Fruit fly (Drosophila melanogaster) whole organism, embryonic: ENCODE data around the gene Clc.

ENCODE experiments used
- CG10267 ChIP-seq: fragments of 200-800 bp; sonication (Bioruptor generic); optimal IDR thresholded peaks from 2 replicates; lab custom pipeline; 2018; ENCODE audit warnings: missing biosample characterization, mild to moderate bottlenecking, missing genetic modification characterization, moderate library complexity
- CG10366 ChIP-seq: fragments of 200-800 bp; sonication (Bioruptor generic); IDR thresholded peaks from 2 replicates; pipeline ENCODE4 v1.3.6; 2022; ENCODE audit warnings: missing biosample characterization, missing genetic modification characterization
- CG11398 ChIP-seq: fragments of 200-800 bp; sonication (Bioruptor generic); optimal IDR thresholded peaks from 2 replicates; lab custom pipeline; 2016; ENCODE audit warnings: missing biosample characterization, missing genetic modification characterization
- CG15479 ChIP-seq: fragments of 200-800 bp; sonication (Bioruptor generic); optimal IDR thresholded peaks from 3 replicates; lab custom pipeline; 2019; ENCODE audit warnings: missing biosample characterization, mild to moderate bottlenecking, missing genetic modification characterization, moderate library complexity
- CG15601 ChIP-seq: fragments of 200-800 bp; sonication (Bioruptor generic); optimal IDR thresholded peaks from 3 replicates; lab custom pipeline; 2019; ENCODE audit warnings: missing biosample characterization, mild to moderate bottlenecking, missing genetic modification characterization, moderate library complexity
- CG17385 ChIP-seq: fragments of 200-800 bp; sonication (Bioruptor generic); optimal IDR thresholded peaks from 3 replicates; lab custom pipeline; 2018; ENCODE audit warnings: missing biosample characterization, mild to moderate bottlenecking, missing genetic modification characterization
- CG17802 ChIP-seq: fragments of 200-800 bp; sonication (Bioruptor generic); optimal IDR thresholded peaks from 2 replicates; lab custom pipeline; 2018; ENCODE audit warnings: missing biosample characterization, mild to moderate bottlenecking, missing genetic modification characterization, moderate library complexity
- CG18599 ChIP-seq: fragments of 200-800 bp; sonication (Bioruptor generic); optimal IDR thresholded peaks from 3 replicates; lab custom pipeline; 2017; ENCODE audit warnings: missing biosample characterization, missing genetic modification characterization, mild to moderate bottlenecking, moderate library complexity, missing genetic modification reagents
- CG4328 ChIP-seq: fragments of 200-800 bp; sonication (Bioruptor generic); optimal IDR thresholded peaks from 3 replicates; lab custom pipeline; 2017; ENCODE audit warnings: missing biosample characterization, missing genetic modification reagents, missing genetic modification characterization
- CG6683 ChIP-seq: fragments of 200-800 bp; sonication (Bioruptor generic); optimal IDR thresholded peaks from 2 replicates; lab custom pipeline; 2017; ENCODE audit warnings: missing biosample characterization, mild to moderate bottlenecking, missing genetic modification characterization, missing genetic modification reagents
- CG7271 ChIP-seq: fragments of 200-800 bp; sonication (Bioruptor generic); optimal IDR thresholded peaks from 2 replicates; lab custom pipeline; 2018; ENCODE audit warnings: missing biosample characterization, mild to moderate bottlenecking, missing genetic modification characterization, moderate library complexity
- CG7372 ChIP-seq: fragments of 200-800 bp; sonication (Bioruptor generic); IDR thresholded peaks from 2 replicates; pipeline ENCODE4 v1.3.6; 2022; ENCODE audit warnings: missing biosample characterization, missing genetic modification characterization
- CG7745 ChIP-seq: fragments of 200-800 bp; sonication (Bioruptor generic); optimal IDR thresholded peaks from 2 replicates; lab custom pipeline; 2018; ENCODE audit warnings: missing biosample characterization, mild to moderate bottlenecking, missing genetic modification characterization, moderate library complexity
- CHES-1-like ChIP-seq: fragments of 200-800 bp; sonication (Bioruptor generic); optimal IDR thresholded peaks from 2 replicates; lab custom pipeline; 2016; ENCODE audit warnings: missing biosample characterization, missing genetic modification characterization
- CrebB ChIP-seq: fragments of 200-800 bp; sonication (Bioruptor generic); optimal IDR thresholded peaks from 3 replicates; lab custom pipeline; 2018; ENCODE audit warnings: missing biosample characterization, mild to moderate bottlenecking, missing genetic modification characterization
- D19A ChIP-seq: fragments of 200-800 bp; optimal IDR thresholded peaks from 3 replicates; lab custom pipeline; 2019; ENCODE audit warnings: missing biosample characterization, mild to moderate bottlenecking, missing genetic modification characterization, moderate library complexity
- Dp ChIP-seq: fragments of 200-800 bp; sonication (Bioruptor generic); optimal IDR thresholded peaks from 2 replicates; lab custom pipeline; 2018; ENCODE audit warnings: missing biosample characterization, mild to moderate bottlenecking, missing genetic modification characterization, moderate library complexity
- Hand ChIP-seq: fragments of 200-800 bp; sonication (Bioruptor generic); optimal IDR thresholded peaks from 2 replicates; lab custom pipeline; 2017; ENCODE audit warnings: mild to moderate bottlenecking, missing biosample characterization, missing genetic modification reagents, missing genetic modification characterization
- Hey ChIP-seq: fragments of 200-800 bp; sonication (Bioruptor generic); optimal IDR thresholded peaks from 3 replicates; lab custom pipeline; 2018; ENCODE audit warnings: missing biosample characterization, mild to moderate bottlenecking, missing genetic modification characterization
- MTF-1 ChIP-seq: fragments of 200-800 bp; sonication (Bioruptor generic); optimal IDR thresholded peaks from 2 replicates; lab custom pipeline; 2018; ENCODE audit warnings: missing biosample characterization, mild to moderate bottlenecking, missing genetic modification characterization, borderline replicate concordance
- Mes4 ChIP-seq: fragments of 200-800 bp; sonication (Bioruptor generic); optimal IDR thresholded peaks from 2 replicates; lab custom pipeline; 2016; ENCODE audit warnings: missing biosample characterization, missing genetic modification characterization
- Neu2 ChIP-seq: fragments of 200-800 bp; sonication (Bioruptor generic); optimal IDR thresholded peaks from 3 replicates; lab custom pipeline; 2016; ENCODE audit warnings: missing biosample characterization, missing genetic modification characterization, borderline replicate concordance
- Poxn ChIP-seq: fragments of 200-800 bp; sonication (Bioruptor generic); IDR thresholded peaks from 2 replicates; pipeline ENCODE4 v1.3.6; 2022; ENCODE audit warnings: missing biosample characterization, missing genetic modification characterization
- Spps ChIP-seq: fragments of 200-800 bp; sonication (Bioruptor generic); optimal IDR thresholded peaks from 2 replicates; lab custom pipeline; 2018; ENCODE audit warnings: missing biosample characterization, mild to moderate bottlenecking, missing genetic modification characterization
- Tbp ChIP-seq: fragments of >200 bp; optimal IDR thresholded peaks from 2 replicates; lab custom pipeline; 2018; ENCODE audit warnings: missing biosample characterization, missing genetic modification characterization
- Xbp1 ChIP-seq: fragments of 200-800 bp; sonication (Bioruptor generic); optimal IDR thresholded peaks from 3 replicates; lab custom pipeline; 2016; ENCODE audit warnings: missing biosample characterization, mild to moderate bottlenecking, missing genetic modification characterization
- ac ChIP-seq: fragments of 200-800 bp; sonication (Bioruptor generic); optimal IDR thresholded peaks from 3 replicates; lab custom pipeline; 2017; ENCODE audit warnings: missing biosample characterization, mild to moderate bottlenecking, missing genetic modification characterization
- aop ChIP-seq: fragments of 200-800 bp; sonication (Bioruptor generic); IDR thresholded peaks from 2 replicates; pipeline ENCODE4 v1.3.6; 2022; ENCODE audit warnings: missing biosample characterization, missing genetic modification characterization
- ash1 ChIP-seq: fragments of 200-800 bp; sonication (Bioruptor generic); optimal IDR thresholded peaks from 2 replicates; lab custom pipeline; 2018; ENCODE audit warnings: missing biosample characterization, mild to moderate bottlenecking, missing genetic modification characterization
- bcd ChIP-seq: fragments of 200-800 bp; sonication (Bioruptor generic); optimal IDR thresholded peaks from 2 replicates; lab custom pipeline; 2017; ENCODE audit warnings: missing biosample characterization, mild to moderate bottlenecking, missing genetic modification characterization
- cas ChIP-seq: fragments of 200-800 bp; sonication (Bioruptor generic); IDR thresholded peaks from 2 replicates; pipeline ENCODE4 v1.3.6; 2022; ENCODE audit warnings: missing biosample characterization, missing genetic modification characterization
- cato ChIP-seq: fragments of 200-800 bp; sonication (Bioruptor generic); optimal IDR thresholded peaks from 2 replicates; lab custom pipeline; 2016; ENCODE audit warnings: missing biosample characterization, missing genetic modification characterization, borderline replicate concordance
- ci ChIP-seq: fragments of 200-800 bp; sonication (Bioruptor generic); IDR thresholded peaks from 3 replicates; pipeline ENCODE4 v1.3.6; 2022; ENCODE audit warnings: missing biosample characterization, missing genetic modification characterization
- da ChIP-seq: fragments of 200-800 bp; sonication (Bioruptor generic); optimal IDR thresholded peaks from 2 replicates; lab custom pipeline; 2016; ENCODE audit warnings: missing biosample characterization, missing genetic modification characterization
- dimm ChIP-seq: fragments of 200-800 bp; sonication (Bioruptor generic); IDR thresholded peaks from 2 replicates; pipeline ENCODE4 v1.3.6; 2022; ENCODE audit warnings: missing biosample characterization, missing genetic modification characterization
- gce ChIP-seq: fragments of 200-800 bp; sonication (Bioruptor generic); IDR thresholded peaks from 3 replicates; pipeline ENCODE4 v1.3.6; 2022; ENCODE audit warnings: missing biosample characterization, missing genetic modification characterization
- gsb ChIP-seq: fragments of 200-800 bp; sonication (Bioruptor generic); IDR thresholded peaks from 2 replicates; pipeline ENCODE4 v1.3.6; 2022; ENCODE audit warnings: missing biosample characterization, missing genetic modification characterization
- kni ChIP-seq: fragments of 200-800 bp; sonication (Bioruptor generic); optimal IDR thresholded peaks from 3 replicates; lab custom pipeline; 2017; ENCODE audit warnings: mild to moderate bottlenecking, missing biosample characterization, missing genetic modification reagents, missing genetic modification characterization
- nerfin-2 ChIP-seq: fragments of 200-800 bp; sonication (Bioruptor generic); IDR thresholded peaks from 2 replicates; pipeline ENCODE4 v1.3.6; 2022; ENCODE audit warnings: missing biosample characterization, missing genetic modification characterization; ENCODE audit not compliant: partially characterized antibody
- onecut ChIP-seq: fragments of 200-800 bp; sonication (Bioruptor generic); IDR thresholded peaks from 2 replicates; pipeline ENCODE4 v1.3.6; 2022; ENCODE audit warnings: missing biosample characterization, missing genetic modification characterization
- pho ChIP-seq: fragments of 200-800 bp; sonication (Bioruptor generic); optimal IDR thresholded peaks from 2 replicates; lab custom pipeline; 2016; ENCODE audit warnings: missing biosample characterization, missing genetic modification characterization
- pzg ChIP-seq: fragments of 200-800 bp; sonication (Bioruptor generic); optimal IDR thresholded peaks from 3 replicates; lab custom pipeline; 2018; ENCODE audit warnings: missing biosample characterization, mild to moderate bottlenecking, missing genetic modification characterization, moderate library complexity
- ro ChIP-seq: fragments of 200-800 bp; sonication (Bioruptor generic); IDR thresholded peaks from 2 replicates; pipeline ENCODE4 v1.3.6; 2022; ENCODE audit warnings: missing biosample characterization, missing genetic modification characterization
- salm ChIP-seq: fragments of 200-800 bp; sonication (Bioruptor generic); optimal IDR thresholded peaks from 2 replicates; lab custom pipeline; 2018; ENCODE audit warnings: missing biosample characterization, mild to moderate bottlenecking, missing genetic modification characterization
- schlank ChIP-seq: fragments of 200-800 bp; sonication (Bioruptor generic); optimal IDR thresholded peaks from 2 replicates; lab custom pipeline; 2018; ENCODE audit warnings: missing biosample characterization, mild to moderate bottlenecking, missing genetic modification characterization
- sima ChIP-seq: fragments of 200-800 bp; sonication (Bioruptor generic); optimal IDR thresholded peaks from 2 replicates; lab custom pipeline; 2016; ENCODE audit warnings: missing biosample characterization, missing genetic modification characterization
- sqz ChIP-seq: fragments of 200-800 bp; sonication (Bioruptor generic); optimal IDR thresholded peaks from 3 replicates; lab custom pipeline; 2018; ENCODE audit warnings: missing biosample characterization, mild to moderate bottlenecking, missing genetic modification characterization
- unc-4 ChIP-seq: fragments of 200-800 bp; sonication (Bioruptor generic); IDR thresholded peaks from 2 replicates; pipeline ENCODE4 v1.3.6; 2022; ENCODE audit warnings: missing biosample characterization, missing genetic modification characterization; ENCODE audit not compliant: partially characterized antibody
- unpg ChIP-seq: fragments of 200-800 bp; sonication (Bioruptor generic); optimal IDR thresholded peaks from 3 replicates; lab custom pipeline; 2018; ENCODE audit warnings: missing biosample characterization, mild to moderate bottlenecking, missing genetic modification characterization, moderate library complexity
- vnd ChIP-seq: fragments of 200-800 bp; sonication (Bioruptor generic); IDR thresholded peaks from 3 replicates; pipeline ENCODE4 v1.3.6; 2022; ENCODE audit warnings: missing biosample characterization, missing genetic modification characterization; ENCODE audit not compliant: partially characterized antibody

Gene Clc

DNA sequence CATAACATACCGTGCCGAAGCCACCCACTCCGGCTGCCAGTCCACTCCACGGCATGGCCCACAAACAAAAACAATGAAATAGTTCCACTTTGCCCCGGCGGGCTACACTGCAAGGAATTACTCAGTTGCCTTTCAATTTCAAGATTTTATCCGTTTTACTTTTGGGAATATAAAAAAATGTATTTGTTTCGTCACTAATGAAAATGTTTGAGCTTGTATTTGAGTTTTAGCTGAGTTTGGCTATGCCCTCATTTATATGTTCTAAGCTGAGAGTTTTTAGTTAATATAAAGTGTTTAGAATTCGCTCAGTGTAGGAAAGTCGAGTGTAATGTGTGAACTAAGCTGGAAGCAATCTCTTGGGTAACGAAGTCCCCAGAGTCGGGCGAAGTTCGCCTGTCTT lies 35.8 kb downstream of the Clc start (continued):
- TF ChIP-seq pho (GFP tag; lab: Kevin White, UChicago) (no peak), CG10366 (GFP tag; lab: Robert Waterston, UW) (no peak), CG6683 (no peak), CG7271 (tag; lab: Kevin White, UChicago) (no peak), cato (GFP tag; lab: Kevin White, UChicago) (no peak), sqz (GFP tag; lab: Kevin White, UChicago) (no peak), Mes4 (GFP tag; lab: Kevin White, UChicago) (no peak), ro (GFP tag; lab: Robert Waterston, UW) (no peak), D19A (tag; lab: Kevin White, UChicago) (peak; percentile 36), gce (GFP tag; lab: Robert Waterston, UW) (no peak), Dp (GFP tag; lab: Kevin White, UChicago) (no peak), sima (GFP tag; lab: Kevin White, UChicago) (no peak), da (GFP tag; lab: Kevin White, UChicago) (no peak), Tbp (GFP tag; lab: Kevin White, UChicago) (no peak), schlank (tag; lab: Kevin White, UChicago) (no peak), CHES-1-like (GFP tag; lab: Kevin White, UChicago) (peak; percentile 39), CG7372 (no peak), Neu2 (GFP tag; lab: Kevin White, UChicago) (no peak), CG10267 (tag; lab: Kevin White, UChicago) (peak; percentile 19), Hey (tag; lab: Kevin White, UChicago) (no peak), Spps (tag; lab: Kevin White, UChicago) (no peak), bcd (peak; percentile 37), Hand (peak; percentile 53), cas (no peak), unpg (GFP tag; lab: Kevin White, UChicago) (peak; percentile 62), nerfin-2 (no peak), ac (no peak), salm (tag; lab: Kevin White, UChicago) (no peak), Poxn (no peak), CrebB (no peak), CG7745 (tag; lab: Kevin White, UChicago) (no peak), CG18599 (GFP tag; lab: Kevin White, UChicago) (peak; percentile 79), CG11398 (GFP tag; lab: Kevin White, UChicago) (no peak), pzg (GFP tag; lab: Kevin White, UChicago) (no peak), CG15479 (no peak), Xbp1 (GFP tag; lab: Kevin White, UChicago) (peak; percentile 25), vnd (GFP tag; lab: Robert Waterston, UW) (no peak), gsb (GFP tag; lab: Robert Waterston, UW) (no peak), CG17802 (tag; lab: Kevin White, UChicago) (peak; percentile 5), CG17385 (no peak), CG15601 (tag; lab: Kevin White, UChicago) (no peak), ash1 (GFP tag; lab: Kevin White, UChicago) (no peak), unc-4 (GFP tag; lab: Robert Waterston, UW) (no peak), aop (GFP tag; lab: Robert Waterston, UW) (no peak), onecut (GFP tag; lab: Robert Waterston, UW) (no peak), ci (GFP tag; lab: Robert Waterston, UW) (peak; percentile 44; the same call in 1 of the 3 replicates), MTF-1 (GFP tag; lab: Kevin White, UChicago) (no peak), kni (no peak), dimm (GFP tag; lab: Robert Waterston, UW) (no peak), CG4328 (GFP tag; lab: Kevin White, UChicago) (no peak)
